Worm (Caenorhabditis elegans): ENCODE data around the gene adbp-1.

Gene adbp-1

ce11 chrII:11443128-11443527, 834 bp upstream of the adbp-1 start:
- TF ChIP-seq snpc-4 (tag; optimal IDR thresholded peaks at IDR 0.05) (no peak), mls-2 (tag; optimal IDR thresholded peaks at IDR 0.05) (no peak), lsy-2 (tag; optimal IDR thresholded peaks at IDR 0.05) (no peak), sem-2 (GFP tag; optimal IDR thresholded peaks at IDR 0.05) (no peak), lin-13 (tag; optimal IDR thresholded peaks at IDR 0.05) (no peak), nhr-28 (tag; optimal IDR thresholded peaks at IDR 0.05) (no peak), lin-32 (GFP tag; optimal IDR thresholded peaks at IDR 0.05) (no peak), nhr-76 (tag; optimal IDR thresholded peaks at IDR 0.05) (no peak), nhr-237 (tag; optimal IDR thresholded peaks at IDR 0.05) (no peak), elt-1 (tag; optimal IDR thresholded peaks at IDR 0.05; ENCODE audit: borderline replicate concordance, insufficient read depth) (no peak), ham-2 (GFP tag; optimal IDR thresholded peaks at IDR 0.05) (no peak), ceh-43 (GFP tag; optimal IDR thresholded peaks at IDR 0.05) (no peak), nhr-12 (tag; optimal IDR thresholded peaks at IDR 0.05) (no peak), unc-120 (tag; optimal IDR thresholded peaks at IDR 0.05; ENCODE audit: poor library complexity, severe bottlenecking) (no peak), unc-39 (tag; optimal IDR thresholded peaks at IDR 0.05) (no peak), nhr-2 (tag; optimal IDR thresholded peaks at IDR 0.05) (no peak)

ce11 chrII:11444973-11445372, 1.0 kb downstream of the adbp-1 start, which contains the start of gene W02B12.13:
Gene W02B12.13, plus strand, starts transcription at chrII:11445273.
- TF ChIP-seq mab-5 (tag; optimal IDR thresholded peaks at IDR 0.05) (no peak), bed-3 (GFP tag; optimal IDR thresholded peaks at IDR 0.05) (no peak), sptf-1 (tag; optimal IDR thresholded peaks at IDR 0.05) (no peak), snpc-4 (tag; optimal IDR thresholded peaks at IDR 0.05) (no peak), pha-4 (tag; optimal IDR thresholded peaks at IDR 0.05) (no peak)

- no peak for TF ChIP-seq lin-13 (tag; optimal IDR thresholded peaks at IDR 0.05)
- no peak for TF ChIP-seq sptf-1 (tag; optimal IDR thresholded peaks at IDR 0.05)
- no peak for TF ChIP-seq lin-32 (GFP tag; optimal IDR thresholded peaks at IDR 0.05)
- no peak for TF ChIP-seq nhr-12 (tag; optimal IDR thresholded peaks at IDR 0.05)
- no peak for TF ChIP-seq bed-3 (GFP tag; optimal IDR thresholded peaks at IDR 0.05)
- TF ChIP-seq blmp-1 (tag; optimal IDR thresholded peaks at IDR 0.05), result no peak
- TF ChIP-seq elt-3 (tag; optimal IDR thresholded peaks at IDR 0.05), result no peak
- no peak for TF ChIP-seq snpc-4 (tag; optimal IDR thresholded peaks at IDR 0.05)
- no peak for TF ChIP-seq elt-1 (tag; optimal IDR thresholded peaks at IDR 0.05; ENCODE audit: borderline replicate concordance, insufficient read depth)
- TF ChIP-seq unc-62 (GFP tag; optimal IDR thresholded peaks at IDR 0.05), result no peak
Observed at ce11 chrII:11448753-11449152, 4.8 kb downstream of the adbp-1 start, which contains the start of gene W02B12.1. Gene W02B12.1, plus strand, starts transcription at chrII:11449021.

- TF ChIP-seq sptf-1 (tag; optimal IDR thresholded peaks at IDR 0.05) (no peak), ceh-39 (tag; optimal IDR thresholded peaks at IDR 0.05) (no peak), ham-2 (GFP tag; optimal IDR thresholded peaks at IDR 0.05) (no peak), unc-39 (tag; optimal IDR thresholded peaks at IDR 0.05) (no peak), flh-1 (GFP tag; optimal IDR thresholded peaks at IDR 0.05) (no peak), unc-120 (tag; optimal IDR thresholded peaks at IDR 0.05; ENCODE audit: poor library complexity, severe bottlenecking) (no peak), tbx-8 (GFP tag; optimal IDR thresholded peaks at IDR 0.05) (no peak), cnd-1 (tag; optimal IDR thresholded peaks at IDR 0.05) (no peak), unc-62 (GFP tag; optimal IDR thresholded peaks at IDR 0.05) (no peak), ceh-43 (GFP tag; optimal IDR thresholded peaks at IDR 0.05) (no peak), mep-1 (tag; optimal IDR thresholded peaks at IDR 0.05) (no peak), M03D4.4 (tag; optimal IDR thresholded peaks at IDR 0.05) (no peak)
Observed at ce11 chrII:11450882-11451281, 6.9 kb downstream of the adbp-1 start.

- TF ChIP-seq nhr-12 (tag; optimal IDR thresholded peaks at IDR 0.05), result no peak
- no peak for TF ChIP-seq unc-39 (tag; optimal IDR thresholded peaks at IDR 0.05)
- TF ChIP-seq mab-5 (tag; optimal IDR thresholded peaks at IDR 0.05), result no peak
- no peak for TF ChIP-seq cnd-1 (tag; optimal IDR thresholded peaks at IDR 0.05)
- no peak for TF ChIP-seq lsy-2 (tag; optimal IDR thresholded peaks at IDR 0.05)
- TF ChIP-seq nhr-76 (tag; optimal IDR thresholded peaks at IDR 0.05), result no peak
- no peak for TF ChIP-seq nhr-237 (tag; optimal IDR thresholded peaks at IDR 0.05)
- no peak for TF ChIP-seq lin-13 (tag; optimal IDR thresholded peaks at IDR 0.05)
- no peak for TF ChIP-seq ceh-43 (GFP tag; optimal IDR thresholded peaks at IDR 0.05)
- TF ChIP-seq sem-2 (GFP tag; optimal IDR thresholded peaks at IDR 0.05), result no peak
- no peak for TF ChIP-seq ceh-39 (tag; optimal IDR thresholded peaks at IDR 0.05)
- TF ChIP-seq pha-4 (tag; optimal IDR thresholded peaks at IDR 0.05), result no peak
- no peak for TF ChIP-seq unc-62 (GFP tag; optimal IDR thresholded peaks at IDR 0.05)
- TF ChIP-seq zip-8 (tag; optimal IDR thresholded peaks at IDR 0.05), result no peak
- no peak for TF ChIP-seq tbx-8 (GFP tag; optimal IDR thresholded peaks at IDR 0.05)
- TF ChIP-seq ztf-11 (tag; optimal IDR thresholded peaks at IDR 0.05), result no peak
- TF ChIP-seq flh-1 (GFP tag; optimal IDR thresholded peaks at IDR 0.05), result no peak
- no peak for TF ChIP-seq elt-3 (tag; optimal IDR thresholded peaks at IDR 0.05)
Observed at ce11 chrII:11451738-11452137, 7.8 kb downstream of the adbp-1 start.
